Worm (Caenorhabditis elegans): ENCODE results near the gene ceh-58.

The ceh-58 gene

DNA sequence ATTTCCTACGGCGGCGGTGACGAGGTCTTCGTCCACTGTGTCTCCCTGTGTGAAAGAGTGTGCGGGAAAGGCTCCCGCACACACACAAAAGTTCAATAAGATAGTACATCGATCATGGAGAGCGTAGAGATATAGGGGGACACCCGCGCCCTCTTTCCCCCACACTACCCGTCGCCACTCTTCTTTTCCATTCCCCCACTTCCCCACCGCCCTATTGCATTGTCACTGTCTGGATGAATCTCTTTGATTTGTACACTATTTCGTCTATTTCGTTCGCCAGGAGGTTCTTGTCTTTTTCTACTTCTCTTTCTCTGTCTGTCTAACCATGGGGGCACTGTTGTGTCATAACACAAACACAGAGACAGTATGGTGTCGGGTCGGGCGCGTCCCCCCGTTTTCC lies 12.8 kb upstream of the ceh-58 start (continued):
- TF ChIP-seq ceh-100 (GFP tag; IDR thresholded peaks at IDR 0.05) (no peak), T26A5.8 (tag; optimal IDR thresholded peaks at IDR 0.05) (no peak), mxl-1 (tag; optimal IDR thresholded peaks at IDR 0.05) (no peak), mcd-1 (GFP tag; IDR thresholded peaks at IDR 0.05) (peak; percentile 51; the same call in 1 of the 2 replicates), nhr-27 (tag; optimal IDR thresholded peaks at IDR 0.05) (no peak), fkh-3 (tag; optimal IDR thresholded peaks at IDR 0.05) (no peak), ztf-18 (tag; optimal IDR thresholded peaks at IDR 0.05) (no peak), somi-1 (GFP tag; optimal IDR thresholded peaks at IDR 0.05) (no peak), nfya-2 (GFP tag; IDR thresholded peaks at IDR 0.05) (no peak)

DNA sequence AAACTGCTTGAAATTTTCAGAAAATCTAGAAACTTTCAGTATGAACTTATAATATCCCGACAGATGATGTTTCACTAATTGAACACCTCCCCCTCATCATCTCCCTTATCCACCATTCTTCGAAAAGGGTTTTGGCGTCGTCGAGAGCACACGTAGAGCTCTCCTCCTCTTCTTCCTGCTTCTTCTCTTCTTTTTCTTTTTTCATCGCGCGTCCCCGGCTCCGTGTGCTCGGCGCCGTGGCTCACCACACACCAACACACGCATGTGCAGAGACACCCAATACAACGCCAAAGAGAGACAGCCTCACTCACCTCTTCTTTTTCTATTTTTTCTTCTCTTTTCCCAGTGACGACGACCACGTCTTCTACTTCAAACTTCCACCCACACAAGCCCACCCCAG lies 10.1 kb upstream of the ceh-58 start:
- TF ChIP-seq egrh-3 (GFP tag; IDR thresholded peaks at IDR 0.05) = 0 out of 2 replicates have a peak, but pooled peaks have one; percentile 30
- TF ChIP-seq zfh-2 (GFP tag; conservative IDR thresholded peaks at IDR 0.05) = peak; percentile 53; the same call in 1 of the 2 replicates
- no peak for TF ChIP-seq lin-35 (GFP tag; optimal IDR thresholded peaks at IDR 0.05)

DNA sequence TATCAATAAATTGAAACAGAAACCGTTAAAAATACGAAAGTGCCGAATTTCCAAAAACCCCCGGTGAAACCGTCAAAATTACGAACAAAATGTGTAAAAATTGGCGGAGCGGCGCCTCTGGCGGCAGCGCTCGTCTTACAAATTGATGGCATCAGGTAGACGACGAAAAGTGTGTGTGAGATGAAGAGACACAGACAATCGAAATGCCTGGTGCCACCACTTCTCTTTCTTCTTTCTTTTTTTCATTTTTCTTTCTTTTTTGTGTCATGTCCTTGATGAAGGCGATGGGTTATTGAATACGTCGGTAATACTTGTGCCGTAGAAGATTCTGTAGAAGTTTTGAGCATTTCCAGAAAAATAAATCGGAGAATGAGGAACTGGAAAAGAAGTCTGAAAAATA lies 8.5 kb upstream of the ceh-58 start:
- TF ChIP-seq rpc-1 (optimal IDR thresholded peaks at IDR 0.05) (no peak), rpc-1 (tag; optimal IDR thresholded peaks at IDR 0.05) (no peak), hmg-1.2 (GFP tag; IDR thresholded peaks at IDR 0.05) (peak; percentile 62)

DNA sequence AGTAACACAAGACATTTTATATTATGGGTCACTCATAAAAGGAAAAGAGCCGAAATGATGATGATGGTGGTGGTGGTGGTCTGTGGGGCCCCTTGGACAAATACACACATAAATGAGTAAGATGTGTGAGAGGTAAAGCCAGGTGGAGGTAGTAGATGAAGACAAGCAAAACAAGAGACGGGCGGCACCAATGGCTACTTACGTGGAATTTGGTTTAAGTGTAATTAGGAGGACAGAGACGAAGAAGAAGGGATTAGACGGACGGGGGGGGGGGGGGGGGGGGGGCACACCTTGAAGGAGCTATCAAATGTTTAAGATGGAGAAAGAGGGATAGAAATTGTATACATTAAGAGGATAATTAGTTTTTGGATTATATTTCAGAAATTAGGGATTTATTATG lies 5.4 kb upstream of the ceh-58 start:
- TF ChIP-seq let-607 (tag; optimal IDR thresholded peaks at IDR 0.05) = no peak

DNA sequence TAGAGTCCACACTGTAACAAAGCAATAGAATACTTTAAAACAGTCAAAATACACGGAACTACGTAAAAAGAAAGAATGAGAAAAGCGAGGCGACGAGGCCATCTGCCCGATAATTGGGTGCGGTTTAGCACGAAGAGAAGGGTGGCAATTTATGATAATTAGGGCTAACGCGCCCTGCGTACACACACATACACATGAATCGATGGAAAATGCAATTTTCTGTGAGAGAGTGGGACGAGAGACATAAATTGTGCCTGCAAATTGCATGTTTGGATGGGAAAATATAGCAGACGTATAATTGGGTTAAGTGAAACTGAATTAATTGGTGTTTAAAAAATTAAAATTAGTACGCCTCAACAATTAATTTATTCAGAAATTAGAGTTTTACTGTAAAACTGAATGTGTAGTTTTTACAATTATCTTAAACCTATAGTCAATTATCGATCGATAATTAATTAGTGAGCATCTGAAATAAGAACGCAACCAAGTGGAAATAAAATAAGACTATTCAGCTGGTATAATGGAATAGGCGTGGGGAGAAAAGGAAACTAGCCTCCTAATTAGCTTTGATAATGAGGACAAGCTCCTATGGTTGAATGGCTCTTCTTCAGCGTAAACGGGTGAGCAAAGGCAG lies 4.3 kb upstream of the ceh-58 start:
- TF ChIP-seq ztf-6 (GFP tag; IDR thresholded peaks at IDR 0.05) (no peak), bed-1 (GFP tag; IDR thresholded peaks at IDR 0.05) (no peak), nhr-90 (tag; optimal IDR thresholded peaks at IDR 0.05) (no peak), ztf-18 (tag; optimal IDR thresholded peaks at IDR 0.05) (no peak), lin-35 (GFP tag; optimal IDR thresholded peaks at IDR 0.05) (no peak), tlf-1 (GFP tag; optimal IDR thresholded peaks at IDR 0.05) (no peak), tbx-9 (tag; optimal IDR thresholded peaks at IDR 0.05; ENCODE audit: borderline replicate concordance) (no peak), T26A5.8 (tag; optimal IDR thresholded peaks at IDR 0.05) (no peak), ceh-27 (GFP tag; optimal IDR thresholded peaks at IDR 0.05) (no peak)

DNA sequence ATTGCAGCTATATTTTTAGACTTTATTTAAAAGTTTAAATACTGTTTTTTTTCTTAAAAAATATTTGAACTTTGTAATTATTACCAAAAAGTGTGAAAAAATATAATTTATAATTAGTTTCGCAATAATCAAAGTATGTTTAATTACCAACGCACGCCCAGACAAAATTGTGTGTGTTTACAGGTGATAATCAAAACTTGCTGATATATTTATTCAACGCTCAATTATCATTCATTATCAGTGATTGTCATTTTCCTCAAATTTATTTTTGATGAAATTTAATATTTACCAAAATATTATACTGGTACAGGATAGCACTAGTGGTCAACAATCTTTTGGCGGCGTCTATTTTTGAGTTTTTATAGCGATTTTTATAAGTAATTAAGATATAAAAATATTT lies 3.6 kb upstream of the ceh-58 start:
- TF ChIP-seq nhr-80 (tag; optimal IDR thresholded peaks at IDR 0.05) (peak; percentile 25), Y67H2A.10 (GFP tag; conservative IDR thresholded peaks at IDR 0.05) (no peak), cebp-1 (GFP tag; IDR thresholded peaks at IDR 0.05) (peak; percentile 11; the same call in 1 of the 2 replicates), cebp-1 (tag; optimal IDR thresholded peaks at IDR 0.05) (peak; percentile 53), C06A6.2 (GFP tag; conservative IDR thresholded peaks at IDR 0.05) (no peak)

DNA sequence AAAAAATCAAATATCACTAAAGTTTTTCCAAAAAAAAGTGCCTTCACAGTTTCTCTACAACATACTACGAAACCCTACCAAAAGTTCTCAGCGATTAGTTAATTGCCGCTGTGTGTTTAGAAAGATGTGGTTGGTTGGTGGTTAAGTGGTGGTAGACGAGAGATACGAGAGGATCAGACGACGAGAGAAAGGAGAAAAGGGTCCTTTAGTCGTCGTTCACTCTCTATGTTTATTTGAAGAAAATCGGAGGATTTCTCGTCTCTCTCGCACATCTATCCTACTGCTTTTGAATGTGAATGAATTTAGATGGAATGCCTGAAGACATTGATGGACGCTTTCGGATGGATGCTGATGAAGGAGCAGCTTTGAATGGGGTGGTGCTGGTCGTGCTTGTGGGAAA lies 1.4 kb upstream of the ceh-58 start:
- TF ChIP-seq ceh-40 (GFP tag; IDR thresholded peaks at IDR 0.05) (no peak), lsy-27 (tag; optimal IDR thresholded peaks at IDR 0.05; ENCODE audit: borderline replicate concordance, insufficient read depth) (no peak), ceh-27 (GFP tag; optimal IDR thresholded peaks at IDR 0.05) (peak; percentile 20)

Data from whole organism, young adult.